Fruit fly (Drosophila melanogaster) Kc167 (cell line): ENCODE data around the gene tgo.

Experiments used
- Myc ChIP-seq: fragments of >200 bp; optimal IDR thresholded peaks from 2 replicates; lab custom pipeline; 2017; ENCODE audit warnings: missing external identifiers
- insv ChIP-seq: fragments of >200 bp; optimal IDR thresholded peaks from 3 replicates; lab custom pipeline; 2018; ENCODE audit warnings: missing external identifiers

DNA sequence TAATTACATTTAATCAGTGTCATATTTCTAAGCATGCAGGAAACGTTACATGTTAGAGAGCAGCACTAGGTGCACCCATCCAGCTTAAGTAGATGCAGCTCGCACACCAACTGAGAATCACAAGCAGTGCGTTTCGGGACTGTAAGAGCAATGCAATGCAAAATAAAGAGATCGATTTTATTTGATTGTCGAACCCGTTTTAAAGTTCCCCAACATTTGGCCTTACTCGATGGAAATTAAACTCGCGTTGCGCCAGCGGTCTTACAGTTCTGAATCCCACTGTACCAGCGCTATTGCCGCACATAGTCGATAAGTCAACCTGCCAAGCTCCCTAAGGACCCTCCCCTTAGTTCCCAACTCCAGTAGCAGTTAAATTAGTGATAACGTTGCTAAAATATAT is 42.9 kb upstream of the tgo start:
- TF ChIP-seq Myc (lab: Kevin White, UChicago) = no peak
- TF ChIP-seq insv = no peak
